Fruit fly (Drosophila melanogaster) whole organism, embryonic: ENCODE data around the gene GstD8.
A peak's percentile ranks its signal among the peaks of the same experiment; 100 is the strongest.

Experiments
- CG10431 ChIP-seq: fragments of 200-800 bp; sonication (Bioruptor generic); optimal IDR thresholded peaks from 3 replicates; lab custom pipeline; 2018; ENCODE audit warnings: missing biosample characterization, mild to moderate bottlenecking, missing genetic modification characterization
- CG12071 ChIP-seq: fragments of 200-800 bp; sonication (Bioruptor generic); optimal IDR thresholded peaks from 3 replicates; lab custom pipeline; 2018; ENCODE audit warnings: missing biosample characterization, mild to moderate bottlenecking, missing genetic modification characterization
- CG12659 ChIP-seq: fragments of 200-800 bp; sonication (Bioruptor generic); optimal IDR thresholded peaks from 3 replicates; lab custom pipeline; 2017; ENCODE audit warnings: mild to moderate bottlenecking, missing biosample characterization, missing genetic modification reagents, missing genetic modification characterization
- CG14710 ChIP-seq: fragments of 200-800 bp; sonication (Bioruptor generic); optimal IDR thresholded peaks from 3 replicates; lab custom pipeline; 2019; ENCODE audit warnings: missing biosample characterization, mild to moderate bottlenecking, missing genetic modification characterization, moderate library complexity
- CG15479 ChIP-seq: fragments of 200-800 bp; sonication (Bioruptor generic); optimal IDR thresholded peaks from 3 replicates; lab custom pipeline; 2019; ENCODE audit warnings: missing biosample characterization, mild to moderate bottlenecking, missing genetic modification characterization, moderate library complexity
- CG15514 ChIP-seq: fragments of 200-800 bp; sonication (Bioruptor generic); optimal IDR thresholded peaks from 3 replicates; lab custom pipeline; 2017; ENCODE audit warnings: missing biosample characterization, missing genetic modification characterization, mild to moderate bottlenecking, moderate library complexity, missing genetic modification reagents
- CG16813 ChIP-seq: fragments of 200-800 bp; sonication (Bioruptor generic); IDR thresholded peaks from 3 replicates; pipeline ENCODE4 v1.3.6; 2022; ENCODE audit warnings: missing biosample characterization, missing genetic modification characterization; ENCODE audit not compliant: partially characterized antibody
- CG17612 ChIP-seq: fragments of 200-800 bp; sonication (Bioruptor generic); IDR thresholded peaks from 2 replicates; pipeline ENCODE4 v1.3.6; 2022; ENCODE audit warnings: missing biosample characterization, missing genetic modification characterization
- CG17829 ChIP-seq: fragments of 200-800 bp; optimal IDR thresholded peaks from 2 replicates; lab custom pipeline; 2019; ENCODE audit warnings: missing biosample characterization, mild to moderate bottlenecking, missing genetic modification characterization, moderate library complexity
- CG30020 ChIP-seq: fragments of 200-800 bp; optimal IDR thresholded peaks from 2 replicates; lab custom pipeline; 2019; ENCODE audit warnings: missing biosample characterization, mild to moderate bottlenecking, missing genetic modification characterization, moderate library complexity
- CG30403 ChIP-seq: fragments of 200-800 bp; sonication (Bioruptor generic); optimal IDR thresholded peaks from 3 replicates; lab custom pipeline; 2016; ENCODE audit warnings: missing biosample characterization, missing genetic modification characterization
- CG34376 ChIP-seq: fragments of 200-800 bp; sonication (Bioruptor generic); optimal IDR thresholded peaks from 2 replicates; lab custom pipeline; 2018; ENCODE audit warnings: missing biosample characterization, mild to moderate bottlenecking, missing genetic modification characterization
- CG4707 ChIP-seq: fragments of 200-800 bp; sonication (Bioruptor generic); optimal IDR thresholded peaks from 2 replicates; lab custom pipeline; 2018; ENCODE audit warnings: missing biosample characterization, mild to moderate bottlenecking, missing genetic modification characterization, moderate library complexity
- CG4730 ChIP-seq: fragments of 200-800 bp; sonication (Bioruptor generic); IDR thresholded peaks from 2 replicates; pipeline ENCODE4 v1.3.6; 2022; ENCODE audit warnings: missing biosample characterization, missing genetic modification characterization
- CG6175 ChIP-seq: fragments of 200-800 bp; sonication (Bioruptor generic); IDR thresholded peaks from 3 replicates; pipeline ENCODE4 v1.3.6; 2022; ENCODE audit warnings: missing biosample characterization, missing genetic modification characterization
- CG7963 ChIP-seq: fragments of 200-800 bp; sonication (Bioruptor generic); IDR thresholded peaks from 3 replicates; pipeline ENCODE4 v1.3.6; 2022; ENCODE audit warnings: missing biosample characterization, missing genetic modification characterization; ENCODE audit not compliant: partially characterized antibody
- CG8924 ChIP-seq: fragments of 200-800 bp; optimal IDR thresholded peaks from 3 replicates; lab custom pipeline; 2019; ENCODE audit warnings: missing biosample characterization, mild to moderate bottlenecking, missing genetic modification characterization, moderate library complexity
- CG9215 ChIP-seq: fragments of 200-800 bp; sonication (Bioruptor generic); IDR thresholded peaks from 2 replicates; pipeline ENCODE4 v1.3.6; 2022; ENCODE audit warnings: missing biosample characterization, missing genetic modification characterization
- CG9727 ChIP-seq: fragments of 200-800 bp; sonication (Bioruptor generic); optimal IDR thresholded peaks from 3 replicates; lab custom pipeline; 2017; ENCODE audit warnings: missing biosample characterization, mild to moderate bottlenecking, missing genetic modification characterization
- CG9797 ChIP-seq: fragments of 200-800 bp; sonication (Bioruptor generic); optimal IDR thresholded peaks from 3 replicates; lab custom pipeline; 2018; ENCODE audit warnings: missing biosample characterization, mild to moderate bottlenecking, missing genetic modification characterization
- CkIIα-i1 ChIP-seq: fragments of 200-800 bp; sonication (Bioruptor generic); IDR thresholded peaks from 2 replicates; pipeline ENCODE4 v1.3.6; 2022; ENCODE audit warnings: missing biosample characterization, missing genetic modification characterization
- Dek ChIP-seq: fragments of 200-800 bp; sonication (Bioruptor generic); optimal IDR thresholded peaks from 3 replicates; lab custom pipeline; 2019; ENCODE audit warnings: missing biosample characterization, mild to moderate bottlenecking, missing genetic modification characterization, moderate library complexity
- Dll ChIP-seq: fragments of 200-800 bp; sonication (Bioruptor generic); IDR thresholded peaks from 4 replicates; pipeline ENCODE4 v1.3.6; 2022; ENCODE audit warnings: missing biosample characterization, missing genetic modification characterization; ENCODE audit not compliant: partially characterized antibody
- Dp ChIP-seq: fragments of 200-800 bp; sonication (Bioruptor generic); optimal IDR thresholded peaks from 2 replicates; lab custom pipeline; 2018; ENCODE audit warnings: missing biosample characterization, mild to moderate bottlenecking, missing genetic modification characterization, moderate library complexity
- Dref ChIP-seq: fragments of 200-800 bp; sonication (Bioruptor generic); IDR thresholded peaks from 2 replicates; pipeline ENCODE4 v1.3.6; 2022; ENCODE audit warnings: missing biosample characterization, missing genetic modification characterization
- E2f2 ChIP-seq: fragments of 200-800 bp; sonication (Bioruptor generic); IDR thresholded peaks from 2 replicates; pipeline ENCODE4 v1.3.6; 2022; ENCODE audit warnings: missing biosample characterization, missing genetic modification characterization
- Hey ChIP-seq: fragments of 200-800 bp; sonication (Bioruptor generic); optimal IDR thresholded peaks from 3 replicates; lab custom pipeline; 2018; ENCODE audit warnings: missing biosample characterization, mild to moderate bottlenecking, missing genetic modification characterization
- Lim3 ChIP-seq: fragments of 200-800 bp; sonication (Bioruptor generic); IDR thresholded peaks from 2 replicates; pipeline ENCODE4 v1.3.6; 2022; ENCODE audit warnings: missing biosample characterization, missing genetic modification characterization
- MTF-1 ChIP-seq: fragments of 200-800 bp; sonication (Bioruptor generic); optimal IDR thresholded peaks from 2 replicates; lab custom pipeline; 2018; ENCODE audit warnings: missing biosample characterization, mild to moderate bottlenecking, missing genetic modification characterization, borderline replicate concordance
- Med ChIP-seq: fragments of 200-800 bp; sonication (Bioruptor generic); peaks from one replicate; lab custom pipeline; 2016; ENCODE audit warnings: missing biosample characterization, missing genetic modification characterization, mild to moderate bottlenecking, inconsistent platforms, moderate library complexity
- Six4 ChIP-seq: fragments of 200-800 bp; sonication (Bioruptor generic); optimal IDR thresholded peaks from 2 replicates; lab custom pipeline; 2016; ENCODE audit warnings: missing biosample characterization, missing genetic modification characterization
- Sox102F ChIP-seq: fragments of 200-800 bp; sonication (Bioruptor generic); optimal IDR thresholded peaks from 2 replicates; lab custom pipeline; 2018; ENCODE audit warnings: missing biosample characterization, mild to moderate bottlenecking, missing genetic modification characterization, moderate library complexity
- amos ChIP-seq: fragments of 200-800 bp; sonication (Bioruptor generic); IDR thresholded peaks from 2 replicates; pipeline ENCODE4 v1.3.6; 2022; ENCODE audit warnings: missing biosample characterization, missing genetic modification characterization; ENCODE audit not compliant: partially characterized antibody
- br ChIP-seq: fragments of >200 bp; optimal IDR thresholded peaks from 2 replicates; lab custom pipeline; 2017
- dmrt99B ChIP-seq: fragments of 200-800 bp; sonication (Bioruptor generic); optimal IDR thresholded peaks from 2 replicates; lab custom pipeline; 2018; ENCODE audit warnings: missing biosample characterization, mild to moderate bottlenecking, missing genetic modification characterization, moderate library complexity
- h ChIP-seq: fragments of >200 bp; optimal IDR thresholded peaks from 2 replicates; lab custom pipeline; 2017
- hb ChIP-seq: fragments of 200-800 bp; sonication (Bioruptor generic); IDR thresholded peaks from 3 replicates; pipeline ENCODE4 v1.3.6; 2022; ENCODE audit warnings: missing biosample characterization, missing genetic modification characterization; ENCODE audit not compliant: partially characterized antibody
- inv ChIP-seq: fragments of 200-800 bp; sonication (Bioruptor generic); IDR thresholded peaks from 2 replicates; pipeline ENCODE4 v1.3.6; 2022; ENCODE audit warnings: missing biosample characterization, missing genetic modification characterization; ENCODE audit not compliant: partially characterized antibody
- lbe ChIP-seq: fragments of 200-800 bp; sonication (Bioruptor generic); optimal IDR thresholded peaks from 2 replicates; lab custom pipeline; 2016; ENCODE audit warnings: missing biosample characterization, mild to moderate bottlenecking, missing genetic modification characterization
- mirr ChIP-seq: fragments of 200-800 bp; sonication (Bioruptor generic); optimal IDR thresholded peaks from 3 replicates; lab custom pipeline; 2018; ENCODE audit warnings: missing biosample characterization, mild to moderate bottlenecking, missing genetic modification characterization
- nom ChIP-seq: fragments of 200-800 bp; sonication (Bioruptor generic); optimal IDR thresholded peaks from 2 replicates; lab custom pipeline; 2017; ENCODE audit warnings: missing biosample characterization, missing genetic modification characterization, mild to moderate bottlenecking, moderate library complexity, missing genetic modification reagents
- pan ChIP-seq, 4 experiments: fragments of >200 bp in 3 of 4; fragments of 200-800 bp in 1 of 4; sonication (Bioruptor generic) in 1 of 4; optimal IDR thresholded peaks in 3 of 4; IDR thresholded peaks in 1 of 4; 2 replicates each; pipeline versions ENCODE4 v1.3.6 to Lab custom; 2017 to 2022; ENCODE audit warnings: missing biosample characterization in 2 of 4, missing genetic modification characterization in 2 of 4, mixed read lengths in 1 of 4
- phol ChIP-seq: fragments of 200-800 bp; sonication (Bioruptor generic); optimal IDR thresholded peaks from 3 replicates; lab custom pipeline; 2018; ENCODE audit warnings: missing biosample characterization, mild to moderate bottlenecking, missing genetic modification characterization, moderate library complexity
- row ChIP-seq: fragments of 200-800 bp; sonication (Bioruptor generic); IDR thresholded peaks from 3 replicates; pipeline ENCODE4 v1.3.6; 2022; ENCODE audit warnings: missing biosample characterization, missing genetic modification characterization
- sisA ChIP-seq: fragments of 200-800 bp; sonication (Bioruptor generic); IDR thresholded peaks from 2 replicates; pipeline ENCODE4 v1.3.6; 2022; ENCODE audit warnings: missing biosample characterization, missing genetic modification characterization
- trem ChIP-seq: fragments of 200-800 bp; optimal IDR thresholded peaks from 3 replicates; lab custom pipeline; 2019; ENCODE audit warnings: missing biosample characterization, mild to moderate bottlenecking, missing genetic modification characterization, moderate library complexity
- wek ChIP-seq: fragments of 200-800 bp; sonication (Bioruptor generic); optimal IDR thresholded peaks from 3 replicates; lab custom pipeline; 2018; ENCODE audit warnings: missing biosample characterization, mild to moderate bottlenecking, missing genetic modification characterization, moderate library complexity
- zen ChIP-seq: fragments of 200-800 bp; sonication (Bioruptor generic); optimal IDR thresholded peaks from 3 replicates; lab custom pipeline; 2018; ENCODE audit warnings: missing biosample characterization, mild to moderate bottlenecking, missing genetic modification characterization, moderate library complexity

The GstD8 gene

DNA sequence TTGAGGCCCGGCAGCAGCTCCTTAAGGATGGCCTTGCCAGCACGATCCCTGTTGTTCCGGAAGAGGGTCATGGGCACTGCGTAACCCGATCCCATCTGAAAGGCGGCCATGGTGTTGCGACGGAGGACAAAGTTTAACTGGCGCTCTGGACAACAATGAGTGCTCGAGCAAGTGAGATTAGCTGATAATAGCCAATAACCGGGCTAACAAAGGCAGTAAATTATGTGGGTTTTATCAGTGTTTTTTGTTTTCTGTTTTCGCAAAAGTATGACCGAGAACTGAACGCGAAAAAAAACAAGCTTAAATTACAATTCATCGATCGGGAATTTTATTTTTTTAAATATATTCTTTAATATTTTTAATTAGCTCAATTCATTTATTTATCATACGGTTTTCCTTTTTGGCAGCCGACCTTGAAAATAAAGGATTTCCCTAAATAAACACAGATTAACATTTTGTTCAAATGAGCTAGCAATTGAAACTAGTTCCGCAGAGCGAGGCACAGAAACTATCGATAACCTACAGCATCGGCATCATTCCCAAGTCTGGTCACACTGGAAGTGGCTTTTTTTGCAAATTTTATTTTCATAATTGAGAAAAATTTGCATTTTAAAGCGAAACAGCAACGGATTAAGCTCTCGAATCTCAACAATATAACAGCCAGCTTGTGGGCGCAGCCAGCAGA lies 33.6 kb downstream of the GstD8 start, which contains the start of the genes Dip-C and pps (continued):
- TF ChIP-seq CG17829 (tag; lab: Kevin White, UChicago) (peak; percentile 56), Hey (tag; lab: Kevin White, UChicago) (no peak), phol (tag; lab: Kevin White, UChicago) (peak; percentile 46), zen (tag; lab: Kevin White, UChicago) (peak; percentile 20), Dref (peak; percentile 75), mirr (GFP tag; lab: Kevin White, UChicago) (peak; percentile 23), Lim3 (GFP tag; lab: Robert Waterston, UW) (no peak), CG7963 (GFP tag; lab: Robert Waterston, UW) (peak; percentile 39; the same call in 1 of the 3 replicates), CG30403 (GFP tag; lab: Kevin White, UChicago) (no peak), CG12071 (GFP tag; lab: Kevin White, UChicago) (no peak), CG9215 (no peak), CG14710 (peak; percentile 58), CG6175 (GFP tag; lab: Robert Waterston, UW) (no peak), Dll (GFP tag; lab: Robert Waterston, UW) (peak; percentile 75), inv (peak; percentile 65), MTF-1 (GFP tag; lab: Kevin White, UChicago) (no peak), hb (GFP tag; lab: Robert Waterston, UW) (peak; percentile 40; the same call in 1 of the 3 replicates), trem (tag; lab: Kevin White, UChicago) (peak; percentile 57), CG10431 (GFP tag; lab: Kevin White, UChicago) (no peak), CG15479 (GFP tag; lab: Kevin White, UChicago) (no peak), h (no peak), Sox102F (GFP tag; lab: Kevin White, UChicago) (no peak), CG9727 (GFP tag; lab: Kevin White, UChicago) (peak; percentile 28), CG30020 (tag; lab: Kevin White, UChicago) (peak; percentile 27), CG4730 (GFP tag; lab: Robert Waterston, UW) (no peak), CG4707 (GFP tag; lab: Kevin White, UChicago) (no peak), pan (optimal IDR thresholded peaks at IDR 0.05; lab: Kevin White, UChicago) (no peak), pan (GFP tag; optimal IDR thresholded peaks at IDR 0.05 in 1 of 2, IDR thresholded peaks at IDR 0.05 in 1 of 2) (peak in 1 of 2 experiments; percentile 9), nom (GFP tag; lab: Kevin White, UChicago) (peak; percentile 43), CG9797 (peak; percentile 70), lbe (GFP tag; lab: Kevin White, UChicago) (no peak), CG15514 (GFP tag; lab: Kevin White, UChicago) (peak; percentile 99), wek (GFP tag; lab: Kevin White, UChicago) (peak; percentile 13), Dek (tag; lab: Kevin White, UChicago) (no peak), E2f2 (GFP tag; lab: Robert Waterston, UW) (peak; percentile 20; the same call in 1 of the 2 replicates), CG8924 (peak; percentile 37), br (no peak), CkIIα-i1 (GFP tag; lab: Robert Waterston, UW) (no peak), CG17612 (no peak), CG16813 (GFP tag; lab: Robert Waterston, UW) (peak; percentile 70), CG12659 (GFP tag; lab: Kevin White, UChicago) (peak; percentile 63), Six4 (GFP tag; lab: Kevin White, UChicago) (no peak), dmrt99B (tag; lab: Kevin White, UChicago) (no peak), amos (peak; percentile 82), CG34376 (GFP tag; lab: Kevin White, UChicago) (peak; percentile 44), Med (GFP tag; lab: Kevin White, UChicago) (peak; percentile 44), row (GFP tag; lab: Robert Waterston, UW) (peak; percentile 73), Dp (peak; percentile 29), sisA (GFP tag; lab: Robert Waterston, UW) (no peak)
